4 worm cellular contexts compared by ENCODE assay signal in genomic region chrIV:8891131-8891530, ce11.
TF ChIP-seq lines count a peak whose summit lies in the region.

spr-2 (plus strand) TSS chrIV:8891462.

TF ChIP-seq in whole organism, L1 larva, 84 proteins besides CTCF, POLR2A, EP300 and RAD21 (continued from another document and continues in another):
- TF ChIP-seq nhr-76 (tag; optimal IDR thresholded peaks at IDR 0.05; lab: Kevin White, UChicago) (no peak), F16B12.6 (tag; optimal IDR thresholded peaks at IDR 0.05; lab: Kevin White, UChicago) (peak; percentile 52), lir-3 (tag; optimal IDR thresholded peaks at IDR 0.05; lab: Kevin White, UChicago; ENCODE audit: poor library complexity) (no peak), ceh-88 (GFP tag; IDR thresholded peaks at IDR 0.05; lab: Robert Waterston, UW) (no peak), mef-2 (tag; optimal IDR thresholded peaks at IDR 0.05; lab: Kevin White, UChicago) (peak; percentile 5), mdl-1 (tag; optimal IDR thresholded peaks at IDR 0.05; lab: Kevin White, UChicago) (peak in 1 of 2 experiments; percentile 48), mab-9 (GFP tag; IDR thresholded peaks at IDR 0.05; lab: Robert Waterston, UW) (no peak), nhr-84 (tag; optimal IDR thresholded peaks at IDR 0.05; lab: Kevin White, UChicago) (no peak), ztf-4 (tag; optimal IDR thresholded peaks at IDR 0.05; lab: Kevin White, UChicago) (peak; percentile 54), dpl-1 (GFP tag; optimal IDR thresholded peaks at IDR 0.05; lab: Kevin White, UChicago) (peak; percentile 84 to 88 (median 87)), pqm-1 (tag; optimal IDR thresholded peaks at IDR 0.05; lab: Kevin White, UChicago) (no peak), xbp-1 (tag; optimal IDR thresholded peaks at IDR 0.05; lab: Kevin White, UChicago) (peak; percentile 80), unc-98 (GFP tag; IDR thresholded peaks at IDR 0.05; lab: Robert Waterston, UW) (no peak), C34B4.2 (tag; optimal IDR thresholded peaks at IDR 0.05; lab: Kevin White, UChicago) (no peak), lsy-2 (tag; optimal IDR thresholded peaks at IDR 0.05; lab: Kevin White, UChicago) (peak; percentile 84 to 87), nhr-28 (tag; optimal IDR thresholded peaks at IDR 0.05; lab: Kevin White, UChicago) (no peak), grh-1 (GFP tag; IDR thresholded peaks at IDR 0.05; lab: Robert Waterston, UW) (0 out of 2 replicates have a peak, but pooled peaks have one; percentile 18), fkh-8 (tag; optimal IDR thresholded peaks at IDR 0.05; lab: Kevin White, UChicago) (peak; percentile 50), fkh-4 (tag; optimal IDR thresholded peaks at IDR 0.05; lab: Kevin White, UChicago; ENCODE audit: borderline replicate concordance) (no peak), fos-1 (tag; optimal IDR thresholded peaks at IDR 0.05; lab: Kevin White, UChicago) (peak; percentile 55), nhr-11 (tag; optimal IDR thresholded peaks at IDR 0.05; lab: Kevin White, UChicago) (peak; percentile 67), snpc-4 (tag; optimal IDR thresholded peaks at IDR 0.05; lab: Kevin White, UChicago) (peak; percentile 66), skn-1 (tag; optimal IDR thresholded peaks at IDR 0.05; lab: Kevin White, UChicago) (peak; percentile 52), isw-1 (GFP tag; IDR thresholded peaks at IDR 0.05; lab: Robert Waterston, UW) (peak; percentile 42; the same call in 1 of the 2 replicates), nhr-19 (GFP tag; conservative IDR thresholded peaks at IDR 0.05; lab: Robert Waterston, UW) (peak; percentile 75), lin-13 (GFP tag; optimal IDR thresholded peaks at IDR 0.05; lab: Kevin White, UChicago) (peak; percentile 42), alr-1 (tag; optimal IDR thresholded peaks at IDR 0.05; lab: Kevin White, UChicago; ENCODE audit: borderline replicate concordance) (no peak), unc-86 (tag; optimal IDR thresholded peaks at IDR 0.05; lab: Kevin White, UChicago) (peak; percentile 59), C16A3.4 (tag; optimal IDR thresholded peaks at IDR 0.05; lab: Kevin White, UChicago) (peak; percentile 76), nhr-47 (tag; optimal IDR thresholded peaks at IDR 0.05; lab: Kevin White, UChicago) (peak; percentile 84), efl-1 (optimal IDR thresholded peaks at IDR 0.05; lab: Kevin White, UChicago) (peak; percentile 81 to 89), efl-1 (GFP tag; optimal IDR thresholded peaks at IDR 0.05 in 1 of 2; lab: Kevin White, UChicago) (peak; percentile 86 to 99)

TF ChIP-seq in whole organism, L3 larva, 47 proteins besides CTCF, POLR2A, EP300 and RAD21 (continued from another document):
- TF ChIP-seq ama-1 (optimal IDR thresholded peaks at IDR 0.05; lab: Kevin White, UChicago) (no peak), zag-1 (tag; optimal IDR thresholded peaks at IDR 0.05; lab: Kevin White, UChicago) (no peak), nfya-1 (tag; optimal IDR thresholded peaks at IDR 0.05; lab: Kevin White, UChicago; ENCODE audit: insufficient read depth) (peak; percentile 68), sea-2 (GFP tag; optimal IDR thresholded peaks at IDR 0.05; lab: Kevin White, UChicago) (no peak), ceh-16 (tag; optimal IDR thresholded peaks at IDR 0.05; lab: Kevin White, UChicago) (no peak), mml-1 (tag; optimal IDR thresholded peaks at IDR 0.05; lab: Kevin White, UChicago) (no peak), tbx-2 (tag; optimal IDR thresholded peaks at IDR 0.05; lab: Kevin White, UChicago) (peak; percentile 18), ZK546.5 (tag; optimal IDR thresholded peaks at IDR 0.05; lab: Kevin White, UChicago) (no peak), pha-4 (tag; optimal IDR thresholded peaks at IDR 0.05; lab: Kevin White, UChicago) (peak; percentile 88)

TF ChIP-seq in whole organism, L4 larva, 104 proteins besides CTCF, POLR2A, EP300 and RAD21 (continued from another document):
- no peak for TF ChIP-seq arid-1 (GFP tag; conservative IDR thresholded peaks at IDR 0.05; lab: Robert Waterston, UW)
- no peak for TF ChIP-seq ceh-82 (tag; optimal IDR thresholded peaks at IDR 0.05; lab: Kevin White, UChicago)
- peak; percentile 60 for TF ChIP-seq nhr-6 (tag; optimal IDR thresholded peaks at IDR 0.05; lab: Kevin White, UChicago)
- no peak for TF ChIP-seq F44E2.7 (GFP tag; IDR thresholded peaks at IDR 0.05; lab: Robert Waterston, UW)
- peak; percentile 32 for TF ChIP-seq spr-3 (GFP tag; optimal IDR thresholded peaks at IDR 0.05; lab: Kevin White, UChicago)
- TF ChIP-seq zag-1 (tag; optimal IDR thresholded peaks at IDR 0.05; lab: Kevin White, UChicago), result no peak
- TF ChIP-seq unc-39 (tag; optimal IDR thresholded peaks at IDR 0.05; lab: Kevin White, UChicago), result no peak
- TF ChIP-seq duxl-1 (tag; optimal IDR thresholded peaks at IDR 0.05; lab: Kevin White, UChicago; ENCODE audit: poor library complexity), result peak; percentile 35
- TF ChIP-seq mdl-1 (tag; optimal IDR thresholded peaks at IDR 0.05; lab: Kevin White, UChicago), result no peak
- TF ChIP-seq daf-16 (GFP tag; optimal IDR thresholded peaks at IDR 0.05; lab: Kevin White, UChicago), result peak; percentile 7 to 34
- peak; percentile 62 for TF ChIP-seq daf-16 (tag; optimal IDR thresholded peaks at IDR 0.05; lab: Kevin White, UChicago)
- TF ChIP-seq Y48G9A.11 (GFP tag; IDR thresholded peaks at IDR 0.05; lab: Robert Waterston, UW), result no peak
- TF ChIP-seq nhr-48 (tag; optimal IDR thresholded peaks at IDR 0.05; lab: Kevin White, UChicago), result peak; percentile 26
- TF ChIP-seq nhr-28 (tag; optimal IDR thresholded peaks at IDR 0.05; lab: Kevin White, UChicago), result peak; percentile 38
- TF ChIP-seq dve-1 (tag; optimal IDR thresholded peaks at IDR 0.05; lab: Kevin White, UChicago; ENCODE audit: insufficient read depth), result peak; percentile 67
- peak; percentile 66; the same call in 1 of the 2 replicates for TF ChIP-seq hmg-1.1 (GFP tag; IDR thresholded peaks at IDR 0.05; lab: Robert Waterston, UW)
- peak; percentile 65 for TF ChIP-seq nhr-11 (tag; optimal IDR thresholded peaks at IDR 0.05; lab: Kevin White, UChicago)
- peak; percentile 1 for TF ChIP-seq pqm-1 (tag; optimal IDR thresholded peaks at IDR 0.05; lab: Kevin White, UChicago)
- no peak for TF ChIP-seq snpc-4 (tag; optimal IDR thresholded peaks at IDR 0.05; lab: Kevin White, UChicago)
- peak; percentile 60 for TF ChIP-seq vab-7 (GFP tag; IDR thresholded peaks at IDR 0.05; lab: Robert Waterston, UW)
- peak; percentile 22 for TF ChIP-seq zip-2 (tag; optimal IDR thresholded peaks at IDR 0.05; lab: Kevin White, UChicago)
- no peak for TF ChIP-seq ztf-11 (tag; optimal IDR thresholded peaks at IDR 0.05; lab: Kevin White, UChicago)
- TF ChIP-seq daf-12 (tag; optimal IDR thresholded peaks at IDR 0.05; lab: Kevin White, UChicago), result no peak
- TF ChIP-seq dmd-8 (GFP tag; IDR thresholded peaks at IDR 0.05; lab: Robert Waterston, UW), result no peak
- no peak for TF ChIP-seq F26F4.8 (GFP tag; conservative IDR thresholded peaks at IDR 0.05; lab: Robert Waterston, UW)
- TF ChIP-seq lsy-2 (tag; optimal IDR thresholded peaks at IDR 0.05; lab: Kevin White, UChicago), result peak in 1 of 2 experiments; percentile 88
- no peak for TF ChIP-seq unc-130 (GFP tag; optimal IDR thresholded peaks at IDR 0.05; lab: Kevin White, UChicago)
- TF ChIP-seq spr-1 (tag; optimal IDR thresholded peaks at IDR 0.05; lab: Kevin White, UChicago), result peak; percentile 33
- peak; percentile 70 for TF ChIP-seq hlh-30 (tag; optimal IDR thresholded peaks at IDR 0.05; lab: Kevin White, UChicago; ENCODE audit: insufficient read depth)
- no peak for TF ChIP-seq skn-1 (tag; optimal IDR thresholded peaks at IDR 0.05; lab: Kevin White, UChicago)
- no peak for TF ChIP-seq nhr-25 (tag; optimal IDR thresholded peaks at IDR 0.05; lab: Kevin White, UChicago; ENCODE audit: borderline replicate concordance, insufficient read depth)
- no peak for TF ChIP-seq nhr-10 (tag; optimal IDR thresholded peaks at IDR 0.05; lab: Kevin White, UChicago)
- peak; percentile 35 for TF ChIP-seq F37D6.2 (tag; optimal IDR thresholded peaks at IDR 0.05; lab: Kevin White, UChicago)
- TF ChIP-seq ceh-44 (GFP tag; IDR thresholded peaks at IDR 0.05; lab: Robert Waterston, UW), result no peak

TF ChIP-seq in whole organism, late embryonic, 69 proteins besides CTCF, POLR2A, EP300 and RAD21 (continued from another document):
- TF ChIP-seq sdc-2 (tag; optimal IDR thresholded peaks at IDR 0.05; lab: Kevin White, UChicago), result no peak
- no peak for TF ChIP-seq ceh-18 (tag; optimal IDR thresholded peaks at IDR 0.05; lab: Kevin White, UChicago)
- TF ChIP-seq ztf-16 (tag; optimal IDR thresholded peaks at IDR 0.05; lab: Kevin White, UChicago), result no peak
- TF ChIP-seq ref-2 (tag; optimal IDR thresholded peaks at IDR 0.05; lab: Kevin White, UChicago), result no peak
- TF ChIP-seq gmeb-2 (tag; optimal IDR thresholded peaks at IDR 0.05; lab: Kevin White, UChicago), result no peak
- no peak for TF ChIP-seq dve-1 (tag; optimal IDR thresholded peaks at IDR 0.05; lab: Kevin White, UChicago)
- no peak for TF ChIP-seq che-1 (tag; optimal IDR thresholded peaks at IDR 0.05; lab: Kevin White, UChicago)
- no peak for TF ChIP-seq ahr-1 (tag; optimal IDR thresholded peaks at IDR 0.05; lab: Kevin White, UChicago)
- TF ChIP-seq pqm-1 (tag; optimal IDR thresholded peaks at IDR 0.05; lab: Kevin White, UChicago), result no peak
- TF ChIP-seq mec-3 (tag; optimal IDR thresholded peaks at IDR 0.05; lab: Kevin White, UChicago; ENCODE audit: borderline replicate concordance), result no peak
- TF ChIP-seq ttx-3 (tag; optimal IDR thresholded peaks at IDR 0.05; lab: Kevin White, UChicago), result no peak
- TF ChIP-seq pag-3 (tag; optimal IDR thresholded peaks at IDR 0.05; lab: Kevin White, UChicago; ENCODE audit: borderline replicate concordance), result no peak
- TF ChIP-seq pros-1 (tag; optimal IDR thresholded peaks at IDR 0.05; lab: Kevin White, UChicago), result no peak
- no peak for TF ChIP-seq hlh-15 (tag; optimal IDR thresholded peaks at IDR 0.05; lab: Kevin White, UChicago)
- TF ChIP-seq unc-3 (GFP tag; conservative IDR thresholded peaks at IDR 0.05; lab: Robert Waterston, UW), result no peak
- TF ChIP-seq unc-3 (tag; optimal IDR thresholded peaks at IDR 0.05; lab: Kevin White, UChicago), result no peak
- no peak for TF ChIP-seq pax-1 (tag; optimal IDR thresholded peaks at IDR 0.05; lab: Kevin White, UChicago)
- no peak for TF ChIP-seq zip-5 (tag; optimal IDR thresholded peaks at IDR 0.05; lab: Kevin White, UChicago)
- TF ChIP-seq ceh-30 (tag; optimal IDR thresholded peaks at IDR 0.05; lab: Kevin White, UChicago), result peak; percentile 13
- TF ChIP-seq ceh-48 (tag; optimal IDR thresholded peaks at IDR 0.05; lab: Kevin White, UChicago), result no peak
